ENCODE assay signal across 2 worm cellular contexts in genomic region chrV:1868596-1869263, ce11.
TF ChIP-seq lines count a peak whose summit lies in the region.

TSS of gene knl-3 (plus strand) at chrV:1869213.

TF ChIP-seq in whole organism, L4 larva, 104 proteins besides CTCF, POLR2A, EP300 and RAD21 (continued from another document):
- peak; percentile 85 for TF ChIP-seq nhr-77 (tag; optimal IDR thresholded peaks at IDR 0.05; lab: Kevin White, UChicago)
- TF ChIP-seq T20F7.1 (GFP tag; optimal IDR thresholded peaks at IDR 0.05; lab: Kevin White, UChicago) = no peak
- no peak for TF ChIP-seq aly-2 (tag; optimal IDR thresholded peaks at IDR 0.05; lab: Kevin White, UChicago)
- TF ChIP-seq nhr-11 (tag; optimal IDR thresholded peaks at IDR 0.05; lab: Kevin White, UChicago) = peak; percentile 82
- TF ChIP-seq F49E8.2 (tag; optimal IDR thresholded peaks at IDR 0.05; lab: Kevin White, UChicago; ENCODE audit: borderline replicate concordance) = peak; percentile 86
- peak; percentile 79 for TF ChIP-seq dmd-6 (GFP tag; IDR thresholded peaks at IDR 0.05; lab: Robert Waterston, UW)
- peak; percentile 93 for TF ChIP-seq arid-1 (GFP tag; conservative IDR thresholded peaks at IDR 0.05; lab: Robert Waterston, UW)
- no peak for TF ChIP-seq madf-9 (GFP tag; conservative IDR thresholded peaks at IDR 0.05; lab: Robert Waterston, UW)
- TF ChIP-seq unc-130 (GFP tag; optimal IDR thresholded peaks at IDR 0.05; lab: Kevin White, UChicago) = peak; percentile 85
- TF ChIP-seq nhr-28 (tag; optimal IDR thresholded peaks at IDR 0.05; lab: Kevin White, UChicago) = peak; percentile 66
- peak; percentile 64 for TF ChIP-seq lin-15B (tag; optimal IDR thresholded peaks at IDR 0.05; lab: Kevin White, UChicago)
- TF ChIP-seq zag-1 (tag; optimal IDR thresholded peaks at IDR 0.05; lab: Kevin White, UChicago) = no peak
- no peak for TF ChIP-seq unc-62 (GFP tag; optimal IDR thresholded peaks at IDR 0.05 in 1 of 2; lab: Kevin White, UChicago)
- no peak for TF ChIP-seq unc-62 (tag; optimal IDR thresholded peaks at IDR 0.05; lab: Kevin White, UChicago)
- TF ChIP-seq zip-2 (tag; optimal IDR thresholded peaks at IDR 0.05; lab: Kevin White, UChicago) = peak; percentile 47
- TF ChIP-seq unc-39 (tag; optimal IDR thresholded peaks at IDR 0.05; lab: Kevin White, UChicago) = no peak
- TF ChIP-seq jun-1 (tag; optimal IDR thresholded peaks at IDR 0.05; lab: Kevin White, UChicago) = peak; percentile 67
- no peak for TF ChIP-seq daf-19 (GFP tag; conservative IDR thresholded peaks at IDR 0.05; lab: Robert Waterston, UW)
- no peak for TF ChIP-seq nhr-237 (tag; optimal IDR thresholded peaks at IDR 0.05; lab: Kevin White, UChicago)
- TF ChIP-seq lsy-2 (tag; optimal IDR thresholded peaks at IDR 0.05; lab: Kevin White, UChicago) = peak; percentile 32 to 91
- TF ChIP-seq ceh-20 (GFP tag; IDR thresholded peaks at IDR 0.05; lab: Robert Waterston, UW) = peak; percentile 78
- TF ChIP-seq dmd-8 (GFP tag; IDR thresholded peaks at IDR 0.05; lab: Robert Waterston, UW) = no peak
- TF ChIP-seq php-3 (GFP tag; IDR thresholded peaks at IDR 0.05; lab: Robert Waterston, UW) = peak; percentile 68
- TF ChIP-seq aha-1 (tag; lab: Kevin White, UChicago) = peak; percentile 46
- TF ChIP-seq zip-11 (GFP tag; IDR thresholded peaks at IDR 0.05; lab: Robert Waterston, UW) = no peak
- no peak for TF ChIP-seq ces-1 (GFP tag; optimal IDR thresholded peaks at IDR 0.05; lab: Kevin White, UChicago)
- TF ChIP-seq vab-7 (GFP tag; IDR thresholded peaks at IDR 0.05; lab: Robert Waterston, UW) = peak; percentile 76
- no peak for TF ChIP-seq fos-1 (tag; optimal IDR thresholded peaks at IDR 0.05; lab: Kevin White, UChicago)
- peak; percentile 78 for TF ChIP-seq saeg-2 (GFP tag; IDR thresholded peaks at IDR 0.05; lab: Robert Waterston, UW)
- TF ChIP-seq mdt-29 (GFP tag; IDR thresholded peaks at IDR 0.05; lab: Robert Waterston, UW) = peak; percentile 77; the same call in 1 of the 2 replicates
- TF ChIP-seq Y75B8A.6 (GFP tag; IDR thresholded peaks at IDR 0.05; lab: Robert Waterston, UW) = no peak
- no peak for TF ChIP-seq R02D3.7 (tag; optimal IDR thresholded peaks at IDR 0.05; lab: Kevin White, UChicago)
- TF ChIP-seq ctbp-1 (GFP tag; IDR thresholded peaks at IDR 0.05; lab: Robert Waterston, UW) = peak; percentile 80
- no peak for TF ChIP-seq ceh-32 (tag; optimal IDR thresholded peaks at IDR 0.05; lab: Kevin White, UChicago; ENCODE audit: poor library complexity)
- peak; percentile 91 for TF ChIP-seq hmg-1.1 (GFP tag; IDR thresholded peaks at IDR 0.05; lab: Robert Waterston, UW)
- TF ChIP-seq lin-38 (GFP tag; IDR thresholded peaks at IDR 0.05; lab: Robert Waterston, UW) = peak; percentile 94
- peak; percentile 79 for TF ChIP-seq egl-43 (GFP tag; IDR thresholded peaks at IDR 0.05; lab: Robert Waterston, UW)
- TF ChIP-seq lin-39 (tag; optimal IDR thresholded peaks at IDR 0.05; lab: Kevin White, UChicago) = no peak
- peak; percentile 70 for TF ChIP-seq ztf-7 (tag; optimal IDR thresholded peaks at IDR 0.05; lab: Kevin White, UChicago)
- no peak for TF ChIP-seq ZK546.5 (tag; optimal IDR thresholded peaks at IDR 0.05; lab: Kevin White, UChicago)
- TF ChIP-seq F10B5.3 (tag; optimal IDR thresholded peaks at IDR 0.05; lab: Kevin White, UChicago) = peak; percentile 66
- no peak for TF ChIP-seq daf-12 (tag; optimal IDR thresholded peaks at IDR 0.05; lab: Kevin White, UChicago)
- peak; percentile 80 for TF ChIP-seq zfp-3 (GFP tag; conservative IDR thresholded peaks at IDR 0.05; lab: Robert Waterston, UW)
- TF ChIP-seq mxl-2 (GFP tag; conservative IDR thresholded peaks at IDR 0.05; lab: Robert Waterston, UW) = no peak
- TF ChIP-seq ZK337.2 (GFP tag; IDR thresholded peaks at IDR 0.05; lab: Robert Waterston, UW) = no peak
- peak; percentile 40 for TF ChIP-seq zfp-2 (tag; optimal IDR thresholded peaks at IDR 0.05; lab: Kevin White, UChicago)

TF ChIP-seq in whole organism, late embryonic, 69 proteins besides CTCF, POLR2A, EP300 and RAD21 (continued from another document):
- peak; percentile 51 for TF ChIP-seq C08G9.2 (tag; optimal IDR thresholded peaks at IDR 0.05; lab: Kevin White, UChicago)
- peak; percentile 80 for TF ChIP-seq ceh-31 (tag; optimal IDR thresholded peaks at IDR 0.05; lab: Kevin White, UChicago)
- TF ChIP-seq nfya-1 (tag; optimal IDR thresholded peaks at IDR 0.05; lab: Kevin White, UChicago) = peak; percentile 83
- TF ChIP-seq K09A11.1 (tag; optimal IDR thresholded peaks at IDR 0.05; lab: Kevin White, UChicago; ENCODE audit: insufficient read depth) = no peak
TF ChIP-seq in whole organism, late embryonic: peak in this region for 46.
